Fruit fly (Drosophila melanogaster): Measurements from ENCODE around the gene eIF2beta.

Gene eIF2beta

dm6 chr3L:12482246-12482645 lies 44.3 kb downstream of the eIF2beta start, which contains the start of gene CG33725:
TSS of gene CG33725 (plus strand) at chr3L:12482609.
- TF ChIP-seq rn (GFP tag; IDR thresholded peaks at IDR 0.05), result 0 out of 2 replicates have a peak, but pooled peaks have one; percentile 19
- TF ChIP-seq gl (tag; optimal IDR thresholded peaks at IDR 0.05), result no peak
- TF ChIP-seq CG13204 (GFP tag; optimal IDR thresholded peaks at IDR 0.05), result peak; percentile 57

- TF ChIP-seq D1 (tag; optimal IDR thresholded peaks at IDR 0.05) (no peak), CG32121 (GFP tag; IDR thresholded peaks at IDR 0.05) (no peak), Snoo (tag; optimal IDR thresholded peaks at IDR 0.05) (no peak), EcR (GFP tag; optimal IDR thresholded peaks at IDR 0.05) (peak; percentile 83), CG14655 (GFP tag; optimal IDR thresholded peaks at IDR 0.05) (no peak), CG15710 (tag; optimal IDR thresholded peaks at IDR 0.05) (no peak), CG10348 (GFP tag; IDR thresholded peaks at IDR 0.05) (no peak), Ets98B (GFP tag; IDR thresholded peaks at IDR 0.05) (no peak)
Measured at dm6 chr3L:12478229-12478628, 48.3 kb downstream of the eIF2beta start.
